Fruit fly (Drosophila melanogaster) whole organism, embryonic: ENCODE measurements around the gene snk.

Experiments used
- Antp ChIP-seq: fragments of 200-800 bp; sonication (Bioruptor generic); optimal IDR thresholded peaks from 3 replicates; lab custom pipeline; 2016; ENCODE audit warnings: missing biosample characterization, missing genetic modification characterization
- CG1024 ChIP-seq: fragments of 200-800 bp; sonication (Bioruptor generic); IDR thresholded peaks from 2 replicates; pipeline ENCODE4 v1.3.6; 2022; ENCODE audit warnings: missing biosample characterization, missing genetic modification characterization
- CG10267 ChIP-seq: fragments of 200-800 bp; sonication (Bioruptor generic); optimal IDR thresholded peaks from 2 replicates; lab custom pipeline; 2018; ENCODE audit warnings: missing biosample characterization, mild to moderate bottlenecking, missing genetic modification characterization, moderate library complexity
- CG10654 ChIP-seq: fragments of 200-800 bp; sonication (Bioruptor generic); optimal IDR thresholded peaks from 2 replicates; lab custom pipeline; 2016; ENCODE audit warnings: missing biosample characterization, missing genetic modification characterization
- CG11560 ChIP-seq: fragments of 200-800 bp; sonication (Bioruptor generic); IDR thresholded peaks from 3 replicates; pipeline ENCODE4 v1.3.6; 2022; ENCODE audit warnings: missing biosample characterization, missing genetic modification characterization
- CG12155 ChIP-seq: fragments of 200-800 bp; sonication (Bioruptor generic); optimal IDR thresholded peaks from 3 replicates; lab custom pipeline; 2016; ENCODE audit warnings: missing biosample characterization, missing genetic modification characterization
- CG12236 ChIP-seq: fragments of 200-800 bp; sonication (Bioruptor generic); optimal IDR thresholded peaks from 2 replicates; lab custom pipeline; 2016; ENCODE audit warnings: missing biosample characterization, missing genetic modification characterization
- CG1233 ChIP-seq: fragments of 200-800 bp; sonication (Bioruptor generic); optimal IDR thresholded peaks from 4 replicates; lab custom pipeline; 2018; ENCODE audit warnings: missing biosample characterization, mild to moderate bottlenecking, missing genetic modification characterization
- CG12744 ChIP-seq: fragments of 200-800 bp; sonication (Bioruptor generic); optimal IDR thresholded peaks from 2 replicates; lab custom pipeline; 2016; ENCODE audit warnings: missing biosample characterization, missing genetic modification characterization
- CG16779 ChIP-seq: fragments of 200-800 bp; sonication (Bioruptor generic); IDR thresholded peaks from 2 replicates; pipeline ENCODE4 v1.3.6; 2022; ENCODE audit warnings: missing biosample characterization, missing genetic modification characterization
- CG16863 ChIP-seq: fragments of 200-800 bp; sonication (Bioruptor generic); optimal IDR thresholded peaks from 3 replicates; lab custom pipeline; 2016; ENCODE audit warnings: missing biosample characterization, missing genetic modification characterization
- CG17361 ChIP-seq: fragments of 200-800 bp; sonication (Bioruptor generic); IDR thresholded peaks from 3 replicates; pipeline ENCODE4 v1.3.6; 2022; ENCODE audit warnings: missing biosample characterization, missing genetic modification characterization
- CG18011 ChIP-seq: fragments of 200-800 bp; sonication (Bioruptor generic); optimal IDR thresholded peaks from 2 replicates; lab custom pipeline; 2017; ENCODE audit warnings: missing biosample characterization, missing genetic modification characterization, mild to moderate bottlenecking, moderate library complexity, missing genotype
- CG30431 ChIP-seq: fragments of 200-800 bp; sonication (Bioruptor generic); optimal IDR thresholded peaks from 2 replicates; lab custom pipeline; 2017; ENCODE audit warnings: missing biosample characterization, missing genetic modification characterization
- CG42726 ChIP-seq: fragments of 200-800 bp; sonication (Bioruptor generic); IDR thresholded peaks from 2 replicates; pipeline ENCODE4 v1.3.6; 2022; ENCODE audit warnings: missing biosample characterization, missing genetic modification characterization; ENCODE audit not compliant: partially characterized antibody
- CG43689 ChIP-seq: fragments of 200-800 bp; sonication (Bioruptor generic); IDR thresholded peaks from 2 replicates; pipeline ENCODE4 v1.3.6; 2022; ENCODE audit warnings: missing biosample characterization, missing genetic modification characterization
- CG4404 ChIP-seq: fragments of 200-800 bp; sonication (Bioruptor generic); IDR thresholded peaks from 2 replicates; pipeline ENCODE4 v1.3.6; 2022; ENCODE audit warnings: missing biosample characterization, missing genetic modification characterization
- CG6272 ChIP-seq: fragments of 200-800 bp; sonication (Bioruptor generic); IDR thresholded peaks from 2 replicates; pipeline ENCODE4 v1.3.6; 2022; ENCODE audit warnings: missing biosample characterization, missing genetic modification characterization
- CG6654 ChIP-seq: fragments of 200-800 bp; sonication (Bioruptor generic); optimal IDR thresholded peaks from 2 replicates; lab custom pipeline; 2017; ENCODE audit warnings: missing biosample characterization, mild to moderate bottlenecking, missing genetic modification characterization
- CG6683 ChIP-seq: fragments of 200-800 bp; sonication (Bioruptor generic); optimal IDR thresholded peaks from 2 replicates; lab custom pipeline; 2017; ENCODE audit warnings: missing biosample characterization, mild to moderate bottlenecking, missing genetic modification characterization, missing genetic modification reagents
- CG6765 ChIP-seq: fragments of 200-800 bp; sonication (Bioruptor generic); optimal IDR thresholded peaks from 3 replicates; lab custom pipeline; 2017; ENCODE audit warnings: missing biosample characterization, mild to moderate bottlenecking, missing genetic modification characterization
- CG7372 ChIP-seq: fragments of 200-800 bp; sonication (Bioruptor generic); IDR thresholded peaks from 2 replicates; pipeline ENCODE4 v1.3.6; 2022; ENCODE audit warnings: missing biosample characterization, missing genetic modification characterization
- CG7786 ChIP-seq: fragments of 200-800 bp; sonication (Bioruptor generic); optimal IDR thresholded peaks from 2 replicates; lab custom pipeline; 2016; ENCODE audit warnings: missing biosample characterization, missing genetic modification characterization
- CG9215 ChIP-seq: fragments of 200-800 bp; sonication (Bioruptor generic); IDR thresholded peaks from 2 replicates; pipeline ENCODE4 v1.3.6; 2022; ENCODE audit warnings: missing biosample characterization, missing genetic modification characterization
- CTCF ChIP-seq: fragments of 200-800 bp; sonication (Bioruptor generic); optimal IDR thresholded peaks from 2 replicates; lab custom pipeline; 2017; ENCODE audit warnings: missing biosample characterization, mild to moderate bottlenecking, missing genetic modification characterization, moderate library complexity
- Camta ChIP-seq: fragments of 200-800 bp; sonication (Bioruptor generic); optimal IDR thresholded peaks from 2 replicates; lab custom pipeline; 2016; ENCODE audit warnings: missing biosample characterization, missing genetic modification characterization
- Hr39 ChIP-seq: fragments of >200 bp; optimal IDR thresholded peaks from 2 replicates; lab custom pipeline; 2017
- MBD-R2 ChIP-seq: fragments of 200-800 bp; sonication (Bioruptor generic); IDR thresholded peaks from 2 replicates; pipeline ENCODE4 v1.3.6; 2022; ENCODE audit warnings: missing biosample characterization, missing genetic modification characterization
- Neu2 ChIP-seq: fragments of 200-800 bp; sonication (Bioruptor generic); optimal IDR thresholded peaks from 3 replicates; lab custom pipeline; 2016; ENCODE audit warnings: missing biosample characterization, missing genetic modification characterization, borderline replicate concordance
- Nf-YA ChIP-seq: fragments of 200-800 bp; sonication (Bioruptor generic); IDR thresholded peaks from 2 replicates; pipeline ENCODE4 v1.3.6; 2022; ENCODE audit warnings: missing biosample characterization, missing genetic modification characterization
- NfI ChIP-seq: fragments of 200-800 bp; sonication (Bioruptor generic); optimal IDR thresholded peaks from 3 replicates; lab custom pipeline; 2018; ENCODE audit warnings: missing biosample characterization, mild to moderate bottlenecking, missing genetic modification characterization, moderate library complexity
- Ptx1 ChIP-seq: fragments of 200-800 bp; sonication (Bioruptor generic); IDR thresholded peaks from 2 replicates; pipeline ENCODE4 v1.3.6; 2022; ENCODE audit warnings: missing biosample characterization, missing genetic modification characterization
- Six4 ChIP-seq: fragments of 200-800 bp; sonication (Bioruptor generic); optimal IDR thresholded peaks from 2 replicates; lab custom pipeline; 2016; ENCODE audit warnings: missing biosample characterization, missing genetic modification characterization
- TFAM ChIP-seq: fragments of 200-800 bp; sonication (Bioruptor generic); optimal IDR thresholded peaks from 2 replicates; lab custom pipeline; 2017; ENCODE audit warnings: missing biosample characterization, missing genetic modification characterization, inconsistent platforms
- Taf1 ChIP-seq: fragments of 200-800 bp; sonication (Bioruptor generic); IDR thresholded peaks from 2 replicates; pipeline ENCODE4 v1.3.6; 2022; ENCODE audit warnings: missing biosample characterization, missing genetic modification characterization
- amos ChIP-seq: fragments of 200-800 bp; sonication (Bioruptor generic); IDR thresholded peaks from 2 replicates; pipeline ENCODE4 v1.3.6; 2022; ENCODE audit warnings: missing biosample characterization, missing genetic modification characterization; ENCODE audit not compliant: partially characterized antibody
- bcd ChIP-seq: fragments of 200-800 bp; sonication (Bioruptor generic); optimal IDR thresholded peaks from 2 replicates; lab custom pipeline; 2017; ENCODE audit warnings: missing biosample characterization, mild to moderate bottlenecking, missing genetic modification characterization
- bowl ChIP-seq: fragments of 200-800 bp; sonication (Bioruptor generic); IDR thresholded peaks from 2 replicates; pipeline ENCODE4 v1.3.6; 2022; ENCODE audit warnings: missing biosample characterization, missing genetic modification characterization
- chinmo ChIP-seq: fragments of 200-800 bp; sonication (Bioruptor generic); IDR thresholded peaks from 4 replicates; pipeline ENCODE4 v1.3.6; 2022; ENCODE audit warnings: missing biosample characterization, missing genetic modification characterization; ENCODE audit not compliant: partially characterized antibody
- danr ChIP-seq: fragments of 200-800 bp; sonication (Bioruptor generic); IDR thresholded peaks from 2 replicates; pipeline ENCODE4 v1.3.6; 2022; ENCODE audit warnings: missing biosample characterization, missing genetic modification characterization
- dimm ChIP-seq: fragments of 200-800 bp; sonication (Bioruptor generic); IDR thresholded peaks from 2 replicates; pipeline ENCODE4 v1.3.6; 2022; ENCODE audit warnings: missing biosample characterization, missing genetic modification characterization
- disco-r ChIP-seq: fragments of 200-800 bp; sonication (Bioruptor generic); optimal IDR thresholded peaks from 2 replicates; lab custom pipeline; 2016; ENCODE audit warnings: missing biosample characterization, missing genetic modification characterization
- ewg ChIP-seq: fragments of 200-800 bp; sonication (Bioruptor generic); optimal IDR thresholded peaks from 3 replicates; lab custom pipeline; 2017; ENCODE audit warnings: mild to moderate bottlenecking, missing biosample characterization, missing genetic modification reagents, missing genetic modification characterization
- fd102C ChIP-seq: fragments of 200-800 bp; sonication (Bioruptor generic); optimal IDR thresholded peaks from 2 replicates; lab custom pipeline; 2018; ENCODE audit warnings: missing biosample characterization, mild to moderate bottlenecking, missing genetic modification characterization, moderate library complexity
- gro ChIP-seq: fragments of 200-800 bp; sonication (Bioruptor generic); optimal IDR thresholded peaks from 2 replicates; lab custom pipeline; 2016; ENCODE audit warnings: missing biosample characterization, missing genetic modification characterization
- lilli ChIP-seq: fragments of 200-800 bp; sonication (Bioruptor generic); optimal IDR thresholded peaks from 3 replicates; lab custom pipeline; 2016; ENCODE audit warnings: missing biosample characterization, missing genetic modification characterization
- rib ChIP-seq: fragments of 200-800 bp; sonication (Bioruptor generic); IDR thresholded peaks from 2 replicates; pipeline ENCODE4 v1.3.6; 2022; ENCODE audit warnings: missing biosample characterization, missing genetic modification characterization
- so ChIP-seq: fragments of 200-800 bp; sonication (Bioruptor generic); IDR thresholded peaks from 3 replicates; pipeline ENCODE4 v1.3.6; 2022; ENCODE audit warnings: missing biosample characterization, missing genetic modification characterization
- sug ChIP-seq: fragments of 200-800 bp; optimal IDR thresholded peaks from 2 replicates; lab custom pipeline; 2019; ENCODE audit warnings: missing biosample characterization, mild to moderate bottlenecking, missing genetic modification characterization, moderate library complexity
- tna ChIP-seq: fragments of 200-800 bp; sonication (Bioruptor generic); IDR thresholded peaks from 2 replicates; pipeline ENCODE4 v1.3.6; 2022; ENCODE audit warnings: missing biosample characterization, missing genetic modification characterization; ENCODE audit not compliant: partially characterized antibody
- twi ChIP-seq: fragments of 200-800 bp; optimal IDR thresholded peaks from 2 replicates; lab custom pipeline; 2019; ENCODE audit warnings: missing biosample characterization, mild to moderate bottlenecking, missing genetic modification characterization, moderate library complexity
- wdn ChIP-seq: fragments of 200-800 bp; sonication (Bioruptor generic); IDR thresholded peaks from 2 replicates; pipeline ENCODE4 v1.3.6; 2022; ENCODE audit warnings: missing biosample characterization, missing genetic modification characterization
- zf30C ChIP-seq: fragments of 200-800 bp; sonication (Bioruptor generic); optimal IDR thresholded peaks from 3 replicates; lab custom pipeline; 2018; ENCODE audit warnings: missing biosample characterization, mild to moderate bottlenecking, missing genetic modification characterization

snk gene

dm6 chr3R:13068022-13068421 lies 25.5 kb upstream of the snk start (continued):
- TF ChIP-seq bcd (GFP tag; lab: Kevin White, UChicago) (peak; percentile 93), CG9215 (GFP tag; lab: Robert Waterston, UW) (no peak), CTCF (GFP tag; lab: Kevin White, UChicago) (peak; percentile 63), CG12236 (GFP tag; lab: Kevin White, UChicago) (peak; percentile 87), CG17361 (GFP tag; lab: Robert Waterston, UW) (peak; percentile 90), CG43689 (GFP tag; lab: Robert Waterston, UW) (no peak), CG18011 (peak; percentile 45), CG12155 (GFP tag; lab: Kevin White, UChicago) (peak; percentile 62), zf30C (no peak), danr (peak; percentile 60), MBD-R2 (GFP tag; lab: Robert Waterston, UW) (peak; percentile 27; the same call in 1 of the 2 replicates), Taf1 (no peak), gro (GFP tag; lab: Kevin White, UChicago) (no peak), ewg (GFP tag; lab: Kevin White, UChicago) (peak; percentile 85), Nf-YA (peak; percentile 72), CG16779 (GFP tag; lab: Robert Waterston, UW) (no peak), CG11560 (0 out of 3 replicates have a peak, but pooled peaks have one; percentile 30), tna (GFP tag; lab: Robert Waterston, UW) (no peak), rib (no peak), TFAM (GFP tag; lab: Kevin White, UChicago) (peak; percentile 91), CG7786 (GFP tag; lab: Kevin White, UChicago) (peak; percentile 35), amos (GFP tag; lab: Robert Waterston, UW) (no peak), fd102C (GFP tag; lab: Kevin White, UChicago) (peak; percentile 65), CG6765 (peak; percentile 49), Hr39 (no peak), Antp (GFP tag; lab: Kevin White, UChicago) (peak; percentile 51), Neu2 (GFP tag; lab: Kevin White, UChicago) (no peak), chinmo (GFP tag; lab: Robert Waterston, UW) (no peak), disco-r (GFP tag; lab: Kevin White, UChicago) (peak; percentile 68), CG10267 (peak; percentile 73), CG1233 (GFP tag; lab: Kevin White, UChicago) (peak; percentile 97), Camta (peak; percentile 84), CG4404 (GFP tag; lab: Robert Waterston, UW) (no peak), Ptx1 (GFP tag; lab: Robert Waterston, UW) (peak; percentile 34; the same call in 1 of the 2 replicates), CG10654 (peak; percentile 88), wdn (no peak), CG42726 (GFP tag; lab: Robert Waterston, UW) (no peak), CG16863 (GFP tag; lab: Kevin White, UChicago) (peak; percentile 77), so (GFP tag; lab: Robert Waterston, UW) (0 out of 3 replicates have a peak, but pooled peaks have one; percentile 67), CG30431 (GFP tag; lab: Kevin White, UChicago) (peak; percentile 54), CG6683 (GFP tag; lab: Kevin White, UChicago) (peak; percentile 82), CG6272 (GFP tag; lab: Robert Waterston, UW) (no peak), CG12744 (peak; percentile 64), CG1024 (peak; percentile 81), bowl (GFP tag; lab: Robert Waterston, UW) (no peak), lilli (peak; percentile 35), Six4 (GFP tag; lab: Kevin White, UChicago) (peak; percentile 87), dimm (GFP tag; lab: Robert Waterston, UW) (peak; percentile 39; the same call in 1 of the 2 replicates), twi (tag; lab: Kevin White, UChicago) (no peak), NfI (GFP tag; lab: Kevin White, UChicago) (peak; percentile 60), CG6654 (GFP tag; lab: Kevin White, UChicago) (peak; percentile 81), sug (no peak), CG7372 (no peak)
